Fruit fly (Drosophila melanogaster) whole organism, embryonic: ENCODE data around the gene pbl.

Experiments used
- BtbVII ChIP-seq: fragments of 200-800 bp; sonication (Bioruptor generic); optimal IDR thresholded peaks from 3 replicates; lab custom pipeline; 2017; ENCODE audit warnings: missing biosample characterization, mild to moderate bottlenecking, missing genetic modification characterization
- CG1024 ChIP-seq: fragments of 200-800 bp; sonication (Bioruptor generic); IDR thresholded peaks from 2 replicates; pipeline ENCODE4 v1.3.6; 2022; ENCODE audit warnings: missing biosample characterization, missing genetic modification characterization
- CG12071 ChIP-seq: fragments of 200-800 bp; sonication (Bioruptor generic); optimal IDR thresholded peaks from 3 replicates; lab custom pipeline; 2018; ENCODE audit warnings: missing biosample characterization, mild to moderate bottlenecking, missing genetic modification characterization
- CG12769 ChIP-seq: fragments of 200-800 bp; sonication (Bioruptor generic); optimal IDR thresholded peaks from 2 replicates; lab custom pipeline; 2019; ENCODE audit warnings: missing biosample characterization, mild to moderate bottlenecking, missing genetic modification characterization, moderate library complexity
- CG13296 ChIP-seq: fragments of 200-800 bp; sonication (Bioruptor generic); optimal IDR thresholded peaks from 3 replicates; lab custom pipeline; 2018; ENCODE audit warnings: missing biosample characterization, mild to moderate bottlenecking, missing genetic modification characterization
- CG14050 ChIP-seq: fragments of 200-800 bp; sonication (Bioruptor generic); IDR thresholded peaks from 3 replicates; pipeline ENCODE4 v1.3.6; 2022; ENCODE audit warnings: missing biosample characterization, missing genetic modification characterization
- CG17359 ChIP-seq: fragments of 200-800 bp; sonication (Bioruptor generic); optimal IDR thresholded peaks from 3 replicates; lab custom pipeline; 2018; ENCODE audit warnings: missing biosample characterization, mild to moderate bottlenecking, missing genetic modification characterization, moderate library complexity
- CG17361 ChIP-seq: fragments of 200-800 bp; sonication (Bioruptor generic); IDR thresholded peaks from 3 replicates; pipeline ENCODE4 v1.3.6; 2022; ENCODE audit warnings: missing biosample characterization, missing genetic modification characterization
- CG18599 ChIP-seq: fragments of 200-800 bp; sonication (Bioruptor generic); optimal IDR thresholded peaks from 3 replicates; lab custom pipeline; 2017; ENCODE audit warnings: missing biosample characterization, missing genetic modification characterization, mild to moderate bottlenecking, moderate library complexity, missing genetic modification reagents
- CG18619 ChIP-seq: fragments of 200-800 bp; sonication (Bioruptor generic); optimal IDR thresholded peaks from 3 replicates; lab custom pipeline; 2017; ENCODE audit warnings: missing biosample characterization, mild to moderate bottlenecking, missing genetic modification characterization
- CG2678 ChIP-seq: fragments of 200-800 bp; sonication (Bioruptor generic); optimal IDR thresholded peaks from 3 replicates; lab custom pipeline; 2019; ENCODE audit warnings: missing biosample characterization, mild to moderate bottlenecking, missing genetic modification characterization, moderate library complexity
- CG2712 ChIP-seq: fragments of 200-800 bp; optimal IDR thresholded peaks from 3 replicates; lab custom pipeline; 2019; ENCODE audit warnings: missing biosample characterization, mild to moderate bottlenecking, missing genetic modification characterization, moderate library complexity
- CG30020 ChIP-seq: fragments of 200-800 bp; optimal IDR thresholded peaks from 2 replicates; lab custom pipeline; 2019; ENCODE audit warnings: missing biosample characterization, mild to moderate bottlenecking, missing genetic modification characterization, moderate library complexity
- CG32767 ChIP-seq: fragments of 200-800 bp; sonication (Bioruptor generic); IDR thresholded peaks from 2 replicates; pipeline ENCODE4 v1.3.6; 2022; ENCODE audit warnings: missing biosample characterization, missing genetic modification characterization
- CG33213 ChIP-seq: fragments of 200-800 bp; sonication (Bioruptor generic); optimal IDR thresholded peaks from 3 replicates; lab custom pipeline; 2016; ENCODE audit warnings: missing biosample characterization, missing genetic modification characterization
- CG33557 ChIP-seq: fragments of 200-800 bp; sonication (Bioruptor generic); optimal IDR thresholded peaks from 2 replicates; lab custom pipeline; 2019; ENCODE audit warnings: missing biosample characterization, mild to moderate bottlenecking, missing genetic modification characterization, moderate library complexity
- CG8290 ChIP-seq, 3 experiments: fragments of 200-800 bp; sonication (Bioruptor generic); optimal IDR thresholded peaks; 2 replicates each; lab custom pipeline; 2016 to 2019; ENCODE audit warnings: missing biosample characterization in 3 of 3, missing genetic modification characterization in 3 of 3, mild to moderate bottlenecking in 2 of 3, moderate library complexity in 1 of 3
- CG9932 ChIP-seq: fragments of 200-800 bp; sonication (Bioruptor generic); IDR thresholded peaks from 2 replicates; pipeline ENCODE4 v1.3.6; 2022; ENCODE audit warnings: missing biosample characterization, missing genetic modification characterization
- D ChIP-seq, 2 experiments: fragments of 200-800 bp in 1 of 2; fragments of >200 bp in 1 of 2; sonication (Bioruptor generic) in 1 of 2; optimal IDR thresholded peaks; 2 replicates in 1 of 2; 3 replicates in 1 of 2; lab custom pipeline; 2017; ENCODE audit warnings: mild to moderate bottlenecking in 1 of 2, missing biosample characterization in 1 of 2, missing genetic modification characterization in 1 of 2, missing genetic modification reagents in 1 of 2
- Ets65A ChIP-seq: fragments of 200-800 bp; sonication (Bioruptor generic); peaks from one replicate; lab custom pipeline; 2016; ENCODE audit warnings: missing biosample characterization, missing genetic modification characterization
- Fer3 ChIP-seq: fragments of 200-800 bp; sonication (Bioruptor generic); optimal IDR thresholded peaks from 2 replicates; lab custom pipeline; 2018; ENCODE audit warnings: missing biosample characterization, mild to moderate bottlenecking, missing genetic modification characterization, moderate library complexity
- NC2β ChIP-seq: fragments of 200-800 bp; sonication (Bioruptor generic); optimal IDR thresholded peaks from 2 replicates; lab custom pipeline; 2016; ENCODE audit warnings: missing biosample characterization, missing genetic modification characterization
- Nf-YB ChIP-seq: fragments of 200-800 bp; sonication (Bioruptor generic); optimal IDR thresholded peaks from 3 replicates; lab custom pipeline; 2019; ENCODE audit warnings: missing biosample characterization, mild to moderate bottlenecking, missing genetic modification characterization, moderate library complexity
- Oli ChIP-seq: fragments of 200-800 bp; sonication (Bioruptor generic); optimal IDR thresholded peaks from 2 replicates; lab custom pipeline; 2018; ENCODE audit warnings: missing biosample characterization, mild to moderate bottlenecking, missing genetic modification characterization, moderate library complexity
- Sox102F ChIP-seq: fragments of 200-800 bp; sonication (Bioruptor generic); optimal IDR thresholded peaks from 2 replicates; lab custom pipeline; 2018; ENCODE audit warnings: missing biosample characterization, mild to moderate bottlenecking, missing genetic modification characterization, moderate library complexity
- Spps ChIP-seq: fragments of 200-800 bp; sonication (Bioruptor generic); optimal IDR thresholded peaks from 2 replicates; lab custom pipeline; 2018; ENCODE audit warnings: missing biosample characterization, mild to moderate bottlenecking, missing genetic modification characterization
- Sry-β ChIP-seq: fragments of 200-800 bp; sonication (Bioruptor generic); optimal IDR thresholded peaks from 2 replicates; lab custom pipeline; 2018; ENCODE audit warnings: missing biosample characterization, mild to moderate bottlenecking, missing genetic modification characterization, moderate library complexity
- cg ChIP-seq: fragments of 200-800 bp; sonication (Bioruptor generic); optimal IDR thresholded peaks from 3 replicates; lab custom pipeline; 2019; ENCODE audit warnings: missing biosample characterization, mild to moderate bottlenecking, missing genetic modification characterization, moderate library complexity
- croc ChIP-seq: fragments of 200-800 bp; sonication (Bioruptor generic); conservative IDR thresholded peaks from 3 replicates; pipeline ENCODE4 v1.3.6; 2022; ENCODE audit warnings: missing biosample characterization, missing genetic modification characterization
- dmrt99B ChIP-seq: fragments of 200-800 bp; sonication (Bioruptor generic); optimal IDR thresholded peaks from 2 replicates; lab custom pipeline; 2018; ENCODE audit warnings: missing biosample characterization, mild to moderate bottlenecking, missing genetic modification characterization, moderate library complexity
- gce ChIP-seq: fragments of 200-800 bp; sonication (Bioruptor generic); IDR thresholded peaks from 3 replicates; pipeline ENCODE4 v1.3.6; 2022; ENCODE audit warnings: missing biosample characterization, missing genetic modification characterization
- gfzf ChIP-seq: fragments of 200-800 bp; sonication (Bioruptor generic); optimal IDR thresholded peaks from 2 replicates; lab custom pipeline; 2016; ENCODE audit warnings: missing biosample characterization, mild to moderate bottlenecking, missing genetic modification characterization, moderate library complexity
- hkb ChIP-seq, 2 experiments: fragments of 200-800 bp in 1 of 2; fragments of >200 bp in 1 of 2; sonication (Bioruptor generic) in 1 of 2; IDR thresholded peaks in 1 of 2; optimal IDR thresholded peaks in 1 of 2; 2 replicates each; pipeline versions ENCODE4 v1.3.6 to Lab custom; 2017 to 2022; ENCODE audit warnings: missing biosample characterization in 1 of 2, missing genetic modification characterization in 1 of 2
- hth ChIP-seq: fragments of >200 bp; optimal IDR thresholded peaks from 2 replicates; lab custom pipeline; 2017; ENCODE audit warnings: inconsistent platforms
- kah ChIP-seq: fragments of 200-800 bp; sonication (Bioruptor generic); optimal IDR thresholded peaks from 2 replicates; lab custom pipeline; 2018; ENCODE audit warnings: missing biosample characterization, mild to moderate bottlenecking, missing genetic modification characterization
- kni ChIP-seq: fragments of 200-800 bp; sonication (Bioruptor generic); optimal IDR thresholded peaks from 3 replicates; lab custom pipeline; 2017; ENCODE audit warnings: mild to moderate bottlenecking, missing biosample characterization, missing genetic modification reagents, missing genetic modification characterization
- lov ChIP-seq, 2 experiments: fragments of 200-800 bp in 1 of 2; fragments of >200 bp in 1 of 2; sonication (Bioruptor generic) in 1 of 2; IDR thresholded peaks in 1 of 2; optimal IDR thresholded peaks in 1 of 2; 2 replicates in 1 of 2; 3 replicates in 1 of 2; pipeline versions ENCODE4 v1.3.6 to Lab custom; 2017 to 2022; ENCODE audit warnings: missing biosample characterization in 1 of 2, missing genetic modification characterization in 1 of 2
- luna ChIP-seq: fragments of 200-800 bp; sonication (Bioruptor generic); optimal IDR thresholded peaks from 2 replicates; lab custom pipeline; 2016; ENCODE audit warnings: missing biosample characterization, missing genetic modification characterization
- odd ChIP-seq: fragments of 200-800 bp; sonication (Bioruptor generic); optimal IDR thresholded peaks from 2 replicates; lab custom pipeline; 2017; ENCODE audit warnings: missing biosample characterization, mild to moderate bottlenecking, missing genetic modification characterization
- onecut ChIP-seq: fragments of 200-800 bp; sonication (Bioruptor generic); IDR thresholded peaks from 2 replicates; pipeline ENCODE4 v1.3.6; 2022; ENCODE audit warnings: missing biosample characterization, missing genetic modification characterization
- otp ChIP-seq: fragments of 200-800 bp; sonication (Bioruptor generic); IDR thresholded peaks from 3 replicates; pipeline ENCODE4, ENCODE4 v1.3.6; 2022; ENCODE audit warnings: missing biosample characterization, missing genetic modification characterization
- run ChIP-seq: fragments of 200-800 bp; sonication (Bioruptor generic); optimal IDR thresholded peaks from 3 replicates; lab custom pipeline; 2018; ENCODE audit warnings: missing biosample characterization, mild to moderate bottlenecking, missing genetic modification characterization
- salm ChIP-seq: fragments of 200-800 bp; sonication (Bioruptor generic); optimal IDR thresholded peaks from 2 replicates; lab custom pipeline; 2018; ENCODE audit warnings: missing biosample characterization, mild to moderate bottlenecking, missing genetic modification characterization
- scrt ChIP-seq: fragments of 200-800 bp; sonication (Bioruptor generic); optimal IDR thresholded peaks from 2 replicates; lab custom pipeline; 2018; ENCODE audit warnings: missing biosample characterization, mild to moderate bottlenecking, missing genetic modification characterization, moderate library complexity
- seq ChIP-seq: fragments of 200-800 bp; sonication (Bioruptor generic); IDR thresholded peaks from 2 replicates; pipeline ENCODE4 v1.3.6; 2022; ENCODE audit warnings: missing biosample characterization, missing genetic modification characterization
- sug ChIP-seq: fragments of 200-800 bp; optimal IDR thresholded peaks from 2 replicates; lab custom pipeline; 2019; ENCODE audit warnings: missing biosample characterization, mild to moderate bottlenecking, missing genetic modification characterization, moderate library complexity

The pbl gene

DNA sequence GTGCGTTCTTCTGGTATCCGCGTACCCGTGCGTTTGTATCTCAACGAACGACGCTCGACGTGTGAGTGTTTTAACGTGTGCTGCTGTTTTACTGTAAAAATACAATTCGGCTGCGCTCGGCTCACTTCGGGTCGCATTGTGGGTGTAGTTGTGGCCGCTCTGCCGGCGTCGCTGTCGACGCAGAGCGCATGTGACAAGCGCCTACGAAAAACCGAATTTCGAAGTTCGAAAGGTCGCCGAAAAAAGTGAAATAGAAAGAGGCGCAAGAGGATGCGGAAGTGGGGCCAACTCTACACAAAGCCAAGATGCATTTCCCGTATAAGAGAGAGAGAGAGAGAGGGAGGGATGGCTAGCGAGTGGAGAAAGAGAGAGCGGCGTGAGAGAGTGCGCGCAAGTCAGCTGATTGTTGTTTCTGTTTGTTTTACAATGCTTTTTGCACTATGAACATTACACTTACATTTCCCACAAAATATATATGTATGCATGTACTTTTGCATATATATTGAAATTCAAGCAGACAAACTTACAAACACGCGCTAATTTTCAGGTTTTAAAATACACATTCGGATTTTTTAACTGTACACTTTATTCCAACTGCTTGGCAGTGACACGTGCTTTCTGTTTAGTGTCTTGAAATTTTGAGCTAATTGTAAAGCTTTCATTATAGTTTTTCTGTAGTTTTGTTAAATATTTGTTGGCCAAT lies 56.9 kb downstream of the pbl start (continued):
- TF ChIP-seq CG33557 (GFP tag; lab: Kevin White, UChicago) = peak; percentile 76
- no peak for TF ChIP-seq CG30020 (tag; lab: Kevin White, UChicago)
- TF ChIP-seq scrt (GFP tag; lab: Kevin White, UChicago) = peak; percentile 69
- peak; percentile 69 for TF ChIP-seq dmrt99B (tag; lab: Kevin White, UChicago)
- peak; percentile 35; the same call in 1 of the 2 replicates for TF ChIP-seq CG1024 (GFP tag; lab: Robert Waterston, UW)
- peak; percentile 68 for TF ChIP-seq salm (tag; lab: Kevin White, UChicago)
- TF ChIP-seq CG13296 (GFP tag; lab: Kevin White, UChicago) = peak; percentile 95
- TF ChIP-seq run (tag; lab: Kevin White, UChicago) = peak; percentile 43
- peak; percentile 24; the same call in 1 of the 3 replicates for TF ChIP-seq CG14050
- peak; percentile 96 for TF ChIP-seq CG12071 (GFP tag; lab: Kevin White, UChicago)
- TF ChIP-seq CG18619 (GFP tag; lab: Kevin White, UChicago) = peak; percentile 43
- TF ChIP-seq Fer3 (tag; lab: Kevin White, UChicago) = peak; percentile 63
- TF ChIP-seq odd (GFP tag; lab: Kevin White, UChicago) = peak; percentile 91
- TF ChIP-seq croc = no peak
- TF ChIP-seq CG9932 (GFP tag; lab: Robert Waterston, UW) = 0 out of 2 replicates have a peak, but pooled peaks have one; percentile 11
- TF ChIP-seq luna = no peak
- peak; percentile 46; the same call in 1 of the 3 replicates for TF ChIP-seq CG17361 (GFP tag; lab: Robert Waterston, UW)
- TF ChIP-seq hth (lab: Kevin White, UChicago) = no peak
- TF ChIP-seq hkb (optimal IDR thresholded peaks at IDR 0.05; lab: Kevin White, UChicago) = no peak
- peak; percentile 80 for TF ChIP-seq hkb (GFP tag; IDR thresholded peaks at IDR 0.05; lab: Robert Waterston, UW)
- TF ChIP-seq Oli (tag; lab: Kevin White, UChicago) = no peak
- TF ChIP-seq CG32767 (GFP tag; lab: Robert Waterston, UW) = peak; percentile 40; the same call in 1 of the 2 replicates
- peak; percentile 34 for TF ChIP-seq CG33213 (GFP tag; lab: Kevin White, UChicago)
- no peak for TF ChIP-seq gfzf (GFP tag; lab: Kevin White, UChicago)
- peak; percentile 60 for TF ChIP-seq Spps
- peak; percentile 43 for TF ChIP-seq Nf-YB (GFP tag; lab: Kevin White, UChicago)
- TF ChIP-seq CG8290 (GFP tag; optimal IDR thresholded peaks at IDR 0.05; lab: Kevin White, UChicago) = no peak
- TF ChIP-seq CG8290 (tag; optimal IDR thresholded peaks at IDR 0.05; lab: Kevin White, UChicago) = peak; percentile 66 to 68
- peak; percentile 94 for TF ChIP-seq kni (GFP tag; lab: Kevin White, UChicago)
- TF ChIP-seq CG17359 (tag; lab: Kevin White, UChicago) = peak; percentile 80
- peak; percentile 81 for TF ChIP-seq CG18599 (GFP tag; lab: Kevin White, UChicago)
- TF ChIP-seq NC2β = peak; percentile 36
- peak; percentile 64 for TF ChIP-seq CG2678 (tag; lab: Kevin White, UChicago)
- peak; percentile 76 for TF ChIP-seq cg (GFP tag; lab: Kevin White, UChicago)
- TF ChIP-seq D (optimal IDR thresholded peaks at IDR 0.05; lab: Kevin White, UChicago) = no peak
- TF ChIP-seq D (GFP tag; optimal IDR thresholded peaks at IDR 0.05; lab: Kevin White, UChicago) = peak; percentile 69
- TF ChIP-seq lov (optimal IDR thresholded peaks at IDR 0.05; lab: Kevin White, UChicago) = no peak
- TF ChIP-seq lov (GFP tag; IDR thresholded peaks at IDR 0.05; lab: Robert Waterston, UW) = peak; percentile 72; the same call in 2 of the 3 replicates
- peak; percentile 12 for TF ChIP-seq Ets65A (GFP tag; lab: Kevin White, UChicago)
- peak; percentile 56 for TF ChIP-seq CG2712
- TF ChIP-seq BtbVII (GFP tag; lab: Kevin White, UChicago) = peak; percentile 91
- peak; percentile 76 for TF ChIP-seq CG12769 (tag; lab: Kevin White, UChicago)
- no peak for TF ChIP-seq otp (GFP tag; lab: Robert Waterston, UW)
- TF ChIP-seq gce (GFP tag; lab: Robert Waterston, UW) = peak; percentile 82; the same call in 2 of the 3 replicates
- TF ChIP-seq onecut = peak; percentile 74
- TF ChIP-seq Sry-β = peak; percentile 51
- TF ChIP-seq kah (GFP tag; lab: Kevin White, UChicago) = peak; percentile 91
- peak; percentile 50 for TF ChIP-seq sug
- TF ChIP-seq Sox102F (GFP tag; lab: Kevin White, UChicago) = peak; percentile 14
- peak; percentile 61; the same call in 1 of the 2 replicates for TF ChIP-seq seq (GFP tag; lab: Robert Waterston, UW)
